Worm (Caenorhabditis elegans): ENCODE results near the gene C16D9.8.

The C16D9.8 gene

DNA sequence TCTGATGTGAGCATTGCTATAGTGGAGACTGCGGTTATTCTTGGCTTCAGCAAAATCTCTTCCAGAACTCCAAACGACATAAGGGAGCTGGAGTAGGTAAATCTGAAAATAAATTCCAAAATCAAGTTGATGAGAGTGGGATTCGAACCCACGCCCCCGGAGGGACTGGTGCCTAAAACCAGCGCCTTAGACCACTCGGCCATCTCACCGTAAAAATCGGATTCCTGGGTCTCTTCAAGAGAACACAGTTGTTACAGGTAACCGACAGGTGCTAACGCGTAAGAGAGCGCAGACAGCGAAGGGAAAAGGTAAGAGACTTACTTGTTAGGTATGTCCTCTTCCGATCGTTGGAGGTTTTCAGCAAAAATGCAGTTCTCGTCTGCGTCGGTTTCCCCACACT, 28.0 kb downstream of the C16D9.8 start (continued):
- TF ChIP-seq nhr-232 (tag; optimal IDR thresholded peaks at IDR 0.05) (peak; percentile 46), K02D7.2 (tag; optimal IDR thresholded peaks at IDR 0.05) (no peak), rnt-1 (tag; optimal IDR thresholded peaks at IDR 0.05) (no peak), nfya-1 (tag; optimal IDR thresholded peaks at IDR 0.05) (no peak), unc-86 (tag; optimal IDR thresholded peaks at IDR 0.05) (no peak), K09A11.1 (tag; optimal IDR thresholded peaks at IDR 0.05; ENCODE audit: insufficient read depth) (no peak), pros-1 (tag; optimal IDR thresholded peaks at IDR 0.05) (no peak), pat-9 (tag; optimal IDR thresholded peaks at IDR 0.05) (no peak), ceh-18 (tag; optimal IDR thresholded peaks at IDR 0.05) (no peak), Y22D7AL.16 (tag; optimal IDR thresholded peaks at IDR 0.05) (no peak), fkh-6 (tag; optimal IDR thresholded peaks at IDR 0.05) (no peak), unc-42 (tag; optimal IDR thresholded peaks at IDR 0.05) (no peak)

DNA sequence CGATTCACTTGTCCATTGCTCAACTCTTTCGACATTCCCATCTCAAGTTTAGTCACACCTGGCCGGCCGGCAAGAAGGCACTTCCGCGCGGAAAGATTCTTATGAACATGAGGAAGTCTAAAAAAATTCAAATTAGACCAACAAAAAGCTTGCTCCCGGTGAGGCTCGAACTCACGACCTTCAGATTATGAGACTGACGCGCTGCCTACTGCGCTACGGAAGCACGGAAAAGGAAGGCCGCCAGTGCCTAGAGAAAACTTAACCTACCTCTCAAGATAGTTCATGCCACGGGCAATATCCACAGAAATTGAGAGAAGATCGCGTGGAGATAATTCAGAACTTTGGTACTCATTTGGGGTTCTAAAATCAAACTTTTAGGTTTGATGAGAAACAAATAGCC, 33.3 kb downstream of the C16D9.8 start:
- no peak for TF ChIP-seq syd-9 (tag; optimal IDR thresholded peaks at IDR 0.05)
- no peak for TF ChIP-seq fkh-6 (tag; optimal IDR thresholded peaks at IDR 0.05)
- TF ChIP-seq tbx-2 (tag; optimal IDR thresholded peaks at IDR 0.05): no peak
- peak; percentile 23 for TF ChIP-seq che-1 (tag; optimal IDR thresholded peaks at IDR 0.05)
- peak; percentile 20 for TF ChIP-seq hlh-6 (tag; optimal IDR thresholded peaks at IDR 0.05)
- TF ChIP-seq C38D4.7 (GFP tag; optimal IDR thresholded peaks at IDR 0.05): no peak
- TF ChIP-seq eyg-1 (tag; optimal IDR thresholded peaks at IDR 0.05): no peak
- TF ChIP-seq C08G9.2 (tag; optimal IDR thresholded peaks at IDR 0.05): peak; percentile 23
- TF ChIP-seq pros-1 (tag; optimal IDR thresholded peaks at IDR 0.05): no peak
- no peak for TF ChIP-seq unc-86 (tag; optimal IDR thresholded peaks at IDR 0.05)
- no peak for TF ChIP-seq ceh-24 (tag; optimal IDR thresholded peaks at IDR 0.05)

- TF ChIP-seq ceh-19 (GFP tag; optimal IDR thresholded peaks at IDR 0.05): no peak
- TF ChIP-seq ceh-14 (tag; optimal IDR thresholded peaks at IDR 0.05): no peak
- no peak for TF ChIP-seq T23F11.4 (GFP tag; optimal IDR thresholded peaks at IDR 0.05)
- no peak for TF ChIP-seq pat-9 (tag; optimal IDR thresholded peaks at IDR 0.05)
- no peak for TF ChIP-seq hlh-15 (tag; optimal IDR thresholded peaks at IDR 0.05)
- TF ChIP-seq sdc-2 (tag; optimal IDR thresholded peaks at IDR 0.05): no peak
- no peak for TF ChIP-seq unc-55 (GFP tag; optimal IDR thresholded peaks at IDR 0.05)
- no peak for TF ChIP-seq odd-2 (tag; optimal IDR thresholded peaks at IDR 0.05)
- peak; percentile 27 for TF ChIP-seq ceh-31 (tag; optimal IDR thresholded peaks at IDR 0.05)
- no peak for TF ChIP-seq fax-1 (tag; optimal IDR thresholded peaks at IDR 0.05)
- no peak for TF ChIP-seq elt-4 (tag; optimal IDR thresholded peaks at IDR 0.05)
- no peak for TF ChIP-seq fkh-10 (GFP tag; optimal IDR thresholded peaks at IDR 0.05)
- no peak for TF ChIP-seq hlh-6 (tag; optimal IDR thresholded peaks at IDR 0.05)
- no peak for TF ChIP-seq zip-5 (tag; optimal IDR thresholded peaks at IDR 0.05)
- peak; percentile 12 for TF ChIP-seq ceh-30 (tag; optimal IDR thresholded peaks at IDR 0.05)
- TF ChIP-seq sox-4 (tag; optimal IDR thresholded peaks at IDR 0.05): no peak
- TF ChIP-seq ets-4 (tag; optimal IDR thresholded peaks at IDR 0.05): no peak
- TF ChIP-seq npax-4 (tag; optimal IDR thresholded peaks at IDR 0.05): no peak
- TF ChIP-seq ttx-3 (tag; optimal IDR thresholded peaks at IDR 0.05): no peak
- no peak for TF ChIP-seq gmeb-2 (tag; optimal IDR thresholded peaks at IDR 0.05)
- TF ChIP-seq ceh-24 (tag; optimal IDR thresholded peaks at IDR 0.05): no peak
- TF ChIP-seq unc-3 (GFP tag; conservative IDR thresholded peaks at IDR 0.05): no peak
- TF ChIP-seq unc-3 (tag; optimal IDR thresholded peaks at IDR 0.05): no peak
- TF ChIP-seq Y22D7AL.16 (tag; optimal IDR thresholded peaks at IDR 0.05): no peak
- TF ChIP-seq ceh-18 (tag; optimal IDR thresholded peaks at IDR 0.05): peak; percentile 10
- TF ChIP-seq madf-2 (tag; optimal IDR thresholded peaks at IDR 0.05): no peak
- no peak for TF ChIP-seq lin-11 (tag; optimal IDR thresholded peaks at IDR 0.05)
- TF ChIP-seq eyg-1 (tag; optimal IDR thresholded peaks at IDR 0.05): no peak
- peak; percentile 17 for TF ChIP-seq ref-2 (tag; optimal IDR thresholded peaks at IDR 0.05)
- no peak for TF ChIP-seq hlh-13 (GFP tag; optimal IDR thresholded peaks at IDR 0.05)
- peak; percentile 17 for TF ChIP-seq tbx-2 (tag; optimal IDR thresholded peaks at IDR 0.05)
- TF ChIP-seq fkh-6 (tag; optimal IDR thresholded peaks at IDR 0.05): no peak
- TF ChIP-seq ceh-48 (tag; optimal IDR thresholded peaks at IDR 0.05): no peak
- no peak for TF ChIP-seq ceh-6 (GFP tag; optimal IDR thresholded peaks at IDR 0.05)
- TF ChIP-seq C08G9.2 (tag; optimal IDR thresholded peaks at IDR 0.05): peak; percentile 26
- no peak for TF ChIP-seq ztf-16 (tag; optimal IDR thresholded peaks at IDR 0.05)
- peak; percentile 82 for TF ChIP-seq ama-1 (optimal IDR thresholded peaks at IDR 0.05)
- TF ChIP-seq nfya-1 (tag; optimal IDR thresholded peaks at IDR 0.05): peak; percentile 49
- no peak for TF ChIP-seq ceh-9 (tag; optimal IDR thresholded peaks at IDR 0.05)
Measured at ce11 chrV:8228712-8229119, 34.6 kb downstream of the C16D9.8 start.

Measured in whole organism, late embryonic.